Worm (Caenorhabditis elegans): ENCODE data around the gene F13B12.3.

Gene F13B12.3

ce11 chrIV:10489409-10489808 is 50.5 kb downstream of the F13B12.3 start:
- TF ChIP-seq lin-39 (tag; optimal IDR thresholded peaks at IDR 0.05) (no peak), aly-2 (tag; optimal IDR thresholded peaks at IDR 0.05) (no peak), ceh-28 (tag; optimal IDR thresholded peaks at IDR 0.05) (no peak), elt-1 (tag; optimal IDR thresholded peaks at IDR 0.05) (no peak), nhr-77 (tag; optimal IDR thresholded peaks at IDR 0.05) (no peak), ZK546.5 (tag; optimal IDR thresholded peaks at IDR 0.05) (no peak), ztf-11 (tag; optimal IDR thresholded peaks at IDR 0.05) (no peak), nhr-237 (tag; optimal IDR thresholded peaks at IDR 0.05) (no peak), ama-1 (optimal IDR thresholded peaks at IDR 0.05) (no peak), fos-1 (tag; optimal IDR thresholded peaks at IDR 0.05) (no peak), ceh-82 (tag; optimal IDR thresholded peaks at IDR 0.05) (no peak), R02D3.7 (tag; optimal IDR thresholded peaks at IDR 0.05) (no peak), nhr-12 (tag; optimal IDR thresholded peaks at IDR 0.05) (no peak), mml-1 (tag; optimal IDR thresholded peaks at IDR 0.05) (no peak), snpc-4 (tag; optimal IDR thresholded peaks at IDR 0.05) (no peak), pqm-1 (tag; optimal IDR thresholded peaks at IDR 0.05) (no peak), nhr-23 (tag; optimal IDR thresholded peaks at IDR 0.05) (no peak)

Data from whole organism, L3 larva.